Fruit fly (Drosophila melanogaster) whole organism, prepupa: ENCODE results near the gene Ipp.

Experiments used
- Blimp-1 ChIP-seq: fragments of 200-800 bp; sonication (Bioruptor generic); optimal IDR thresholded peaks from 3 replicates; lab custom pipeline; 2017; ENCODE audit warnings: missing biosample characterization, missing genetic modification characterization, mild to moderate bottlenecking, moderate library complexity, missing genetic modification reagents
- CG10631 ChIP-seq: fragments of 200-800 bp; sonication (Bioruptor generic); optimal IDR thresholded peaks from 2 replicates; lab custom pipeline; 2016; ENCODE audit warnings: missing biosample characterization, missing genetic modification characterization
- CG11762 ChIP-seq: fragments of 200-800 bp; sonication (Bioruptor generic); optimal IDR thresholded peaks from 3 replicates; lab custom pipeline; 2016; ENCODE audit warnings: missing biosample characterization, missing genetic modification characterization; ENCODE audit not compliant: insufficient read depth
- CG15336 ChIP-seq: fragments of 200-800 bp; sonication (Bioruptor generic); IDR thresholded peaks from 2 replicates; pipeline ENCODE4 v1.3.6; 2022; ENCODE audit warnings: missing biosample characterization, missing genetic modification characterization
- CG1621 ChIP-seq: fragments of 200-800 bp; sonication (Bioruptor generic); optimal IDR thresholded peaks from 3 replicates; lab custom pipeline; 2018; ENCODE audit warnings: missing biosample characterization, mild to moderate bottlenecking, missing genetic modification characterization
- CG31627 ChIP-seq: fragments of 200-800 bp; sonication (Bioruptor generic); optimal IDR thresholded peaks from 3 replicates; lab custom pipeline; 2016; ENCODE audit warnings: missing biosample characterization, missing genetic modification characterization
- CG32006 ChIP-seq: fragments of 200-800 bp; sonication (Bioruptor generic); optimal IDR thresholded peaks from 3 replicates; lab custom pipeline; 2017; ENCODE audit warnings: missing biosample characterization, mild to moderate bottlenecking, missing genetic modification characterization
- CG34406 ChIP-seq: fragments of 200-800 bp; sonication (Bioruptor generic); optimal IDR thresholded peaks from 3 replicates; lab custom pipeline; 2016; ENCODE audit warnings: missing biosample characterization, missing genetic modification characterization
- CG4318 ChIP-seq: fragments of 200-800 bp; sonication (Bioruptor generic); optimal IDR thresholded peaks from 3 replicates; lab custom pipeline; 2017; ENCODE audit warnings: missing biosample characterization, mild to moderate bottlenecking, missing genetic modification characterization
- CG6163 ChIP-seq: fragments of 200-800 bp; sonication (Bioruptor generic); IDR thresholded peaks from 3 replicates; pipeline ENCODE4 v1.3.6; 2022; ENCODE audit warnings: missing biosample characterization, missing genetic modification characterization
- CG6792 ChIP-seq: fragments of 200-800 bp; sonication (Bioruptor generic); optimal IDR thresholded peaks from 3 replicates; lab custom pipeline; 2016; ENCODE audit warnings: missing biosample characterization, missing genetic modification characterization
- CG6808 ChIP-seq: fragments of 200-800 bp; sonication (Bioruptor generic); optimal IDR thresholded peaks from 3 replicates; lab custom pipeline; 2017; ENCODE audit warnings: missing biosample characterization, missing genetic modification characterization, mild to moderate bottlenecking, moderate library complexity, missing genetic modification reagents
- CG8119 ChIP-seq: fragments of 200-800 bp; sonication (Bioruptor generic); IDR thresholded peaks from 3 replicates; pipeline ENCODE4 v1.3.6; 2022; ENCODE audit warnings: missing biosample characterization, missing genetic modification characterization
- CG8632 ChIP-seq: fragments of 200-800 bp; sonication (Bioruptor generic); optimal IDR thresholded peaks from 3 replicates; lab custom pipeline; 2016; ENCODE audit warnings: missing biosample characterization, missing genetic modification characterization
- Eip78C ChIP-seq: fragments of 200-800 bp; sonication (Bioruptor generic); peaks from one replicate; lab custom pipeline; 2016; ENCODE audit warnings: missing biosample characterization, missing genetic modification characterization
- Eip93F ChIP-seq: fragments of 200-800 bp; sonication (Bioruptor generic); optimal IDR thresholded peaks from 2 replicates; lab custom pipeline; 2016; ENCODE audit warnings: missing biosample characterization, mild to moderate bottlenecking, missing genetic modification characterization
- Ets96B ChIP-seq: fragments of 200-800 bp; optimal IDR thresholded peaks from 2 replicates; lab custom pipeline; 2019; ENCODE audit warnings: missing biosample characterization, mild to moderate bottlenecking, missing genetic modification characterization, moderate library complexity
- Hr38 ChIP-seq: sonication (Bioruptor generic); optimal IDR thresholded peaks from 2 replicates; lab custom pipeline; 2016; ENCODE audit warnings: missing biosample characterization, missing genetic modification characterization
- Hr39 ChIP-seq: fragments of 200-800 bp; sonication (Bioruptor generic); optimal IDR thresholded peaks from 2 replicates; lab custom pipeline; 2016; ENCODE audit warnings: missing biosample characterization, missing genetic modification characterization
- Lpt ChIP-seq: fragments of 200-800 bp; sonication (Bioruptor generic); optimal IDR thresholded peaks from 3 replicates; lab custom pipeline; 2016; ENCODE audit warnings: missing biosample characterization, missing genetic modification characterization
- Met ChIP-seq: fragments of 200-800 bp; sonication (Bioruptor generic); optimal IDR thresholded peaks from 3 replicates; lab custom pipeline; 2016; ENCODE audit warnings: missing biosample characterization, missing genetic modification characterization
- Sox102F ChIP-seq: fragments of 200-800 bp; sonication (Bioruptor generic); optimal IDR thresholded peaks from 2 replicates; lab custom pipeline; 2016; ENCODE audit warnings: missing biosample characterization, mild to moderate bottlenecking, missing genetic modification characterization
- Sox15 ChIP-seq: fragments of 200-800 bp; sonication (Bioruptor generic); optimal IDR thresholded peaks from 3 replicates; lab custom pipeline; 2016; ENCODE audit warnings: missing biosample characterization, missing genetic modification characterization
- achi ChIP-seq: fragments of 200-800 bp; sonication (Bioruptor generic); optimal IDR thresholded peaks from 3 replicates; lab custom pipeline; 2016; ENCODE audit warnings: missing biosample characterization, missing genetic modification characterization
- acj6 ChIP-seq: fragments of 200-800 bp; sonication (Bioruptor generic); optimal IDR thresholded peaks from 3 replicates; lab custom pipeline; 2016; ENCODE audit warnings: missing biosample characterization, missing genetic modification characterization
- cyc ChIP-seq: fragments of 200-800 bp; sonication (Bioruptor generic); optimal IDR thresholded peaks from 3 replicates; lab custom pipeline; 2016; ENCODE audit warnings: missing biosample characterization, missing genetic modification characterization
- dsx ChIP-seq: fragments of 200-800 bp; optimal IDR thresholded peaks from 3 replicates; lab custom pipeline; 2019; ENCODE audit warnings: missing biosample characterization, mild to moderate bottlenecking, missing genetic modification characterization, moderate library complexity; ENCODE audit not compliant: poor library complexity, severe bottlenecking
- eg ChIP-seq: fragments of 200-800 bp; sonication (Bioruptor generic); IDR thresholded peaks from 3 replicates; pipeline ENCODE4 v1.3.6; 2022; ENCODE audit warnings: missing biosample characterization, missing genetic modification characterization
- esn ChIP-seq: fragments of 200-800 bp; sonication (Bioruptor generic); optimal IDR thresholded peaks from 2 replicates; lab custom pipeline; 2016; ENCODE audit warnings: missing biosample characterization, mild to moderate bottlenecking, missing genetic modification characterization, moderate library complexity
- fd59A ChIP-seq: fragments of 200-800 bp; sonication (Bioruptor generic); optimal IDR thresholded peaks from 2 replicates; lab custom pipeline; 2017; ENCODE audit warnings: missing biosample characterization, mild to moderate bottlenecking, missing genetic modification characterization, missing genetic modification reagents
- lz ChIP-seq: fragments of 200-800 bp; sonication (Bioruptor generic); optimal IDR thresholded peaks from 3 replicates; lab custom pipeline; 2016; ENCODE audit warnings: missing biosample characterization, missing genetic modification characterization
- svp ChIP-seq: fragments of 200-800 bp; sonication (Bioruptor generic); peaks from one replicate; lab custom pipeline; 2016; ENCODE audit warnings: missing biosample characterization, missing genetic modification characterization
- topi ChIP-seq: fragments of 200-800 bp; sonication (Bioruptor generic); optimal IDR thresholded peaks from 3 replicates; lab custom pipeline; 2016; ENCODE audit warnings: missing biosample characterization, missing genetic modification characterization

Gene Ipp

DNA sequence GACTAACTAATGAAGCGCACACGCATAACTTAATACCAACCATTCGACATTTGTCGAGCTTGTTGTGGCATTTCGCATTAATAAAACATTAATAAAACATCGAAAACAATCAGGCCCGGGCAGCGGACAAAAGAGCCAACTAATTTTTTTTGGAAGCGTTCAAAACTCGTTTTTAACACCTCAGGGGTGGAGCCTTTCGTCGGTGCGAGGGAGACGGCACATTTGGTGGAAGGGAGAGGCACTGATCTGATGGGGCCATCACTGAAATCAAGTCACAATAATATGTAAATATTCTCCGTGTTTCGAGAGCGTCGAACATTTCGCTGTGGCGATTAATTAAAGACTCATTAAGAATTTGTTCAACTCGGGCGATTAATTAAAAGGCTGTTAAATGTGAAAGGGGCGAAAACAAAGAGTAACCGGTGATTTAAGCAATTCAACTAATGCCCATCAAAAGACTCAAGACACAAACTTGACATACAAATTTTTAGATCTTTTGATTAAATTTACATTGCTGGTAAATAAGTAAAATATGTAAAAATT, 1.7 kb upstream of the Ipp start:
- no peak for TF ChIP-seq Sox102F (GFP tag; lab: Kevin White, UChicago)
- TF ChIP-seq Eip78C (GFP tag; lab: Kevin White, UChicago), result no peak
- no peak for TF ChIP-seq fd59A (GFP tag; lab: Kevin White, UChicago)
- no peak for TF ChIP-seq CG31627 (GFP tag; lab: Kevin White, UChicago)
- no peak for TF ChIP-seq dsx (GFP tag; lab: Kevin White, UChicago)
- TF ChIP-seq CG6792, result no peak
- TF ChIP-seq, all 60 proteins: peak for 0

DNA sequence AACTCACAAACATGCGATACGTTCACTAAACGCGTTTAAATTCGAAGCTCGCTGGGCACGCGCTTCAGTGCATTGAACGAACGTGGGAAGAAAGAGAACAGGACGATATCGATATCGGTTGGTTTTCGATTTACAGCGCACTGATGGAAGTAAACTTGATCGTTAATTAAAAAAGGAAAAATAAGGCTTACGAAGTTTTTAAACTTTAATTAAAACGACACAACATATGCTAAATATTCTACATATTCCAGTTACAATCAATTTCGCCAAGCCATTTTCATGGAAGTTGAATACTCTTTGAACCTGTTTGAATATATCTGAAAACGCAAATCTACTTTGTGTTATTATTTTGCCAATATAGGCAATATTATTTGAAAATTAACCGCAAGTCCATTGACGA, 5.5 kb downstream of the Ipp start, which contains the start of gene Kots:
Kots (minus strand) TSS at position 101 of the 400 bp plus-strand sequence.
- TF ChIP-seq CG1621 (tag; lab: Kevin White, UChicago), result no peak
- no peak for TF ChIP-seq CG31627 (GFP tag; lab: Kevin White, UChicago)
- TF ChIP-seq CG11762 (GFP tag; lab: Kevin White, UChicago), result no peak
- no peak for TF ChIP-seq dsx (GFP tag; lab: Kevin White, UChicago)
- no peak for TF ChIP-seq topi (GFP tag; lab: Kevin White, UChicago)
- TF ChIP-seq CG6792, result no peak

DNA sequence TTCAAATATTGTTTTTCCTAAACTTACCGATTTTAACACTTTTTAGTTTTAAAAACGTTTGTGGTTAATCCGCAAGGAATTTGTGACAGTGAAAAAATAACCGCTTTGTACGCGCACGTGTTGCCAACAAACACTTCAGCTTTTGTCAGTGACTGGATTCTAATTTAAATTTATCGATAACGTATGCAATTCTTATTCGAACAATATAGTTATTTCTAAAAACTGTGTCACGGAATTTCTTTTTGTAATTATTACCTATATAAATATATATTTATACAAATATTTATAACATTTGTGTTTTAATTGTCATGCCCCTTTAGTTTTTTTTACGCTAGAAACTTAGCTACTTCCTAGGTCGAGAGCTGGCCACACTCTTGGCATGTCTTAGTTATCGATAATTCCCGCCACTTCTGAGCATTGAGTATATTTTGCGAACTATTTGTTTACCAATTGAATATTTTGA, 6.0 kb downstream of the Ipp start, which contains the start of gene Orc2:
Orc2 (plus strand) TSS at position 373 of the 463 bp plus-strand sequence.
- TF ChIP-seq esn, result peak; percentile 13
- no peak for TF ChIP-seq Hr39
- no peak for TF ChIP-seq Blimp-1 (GFP tag; lab: Kevin White, UChicago)
- no peak for TF ChIP-seq Sox15 (GFP tag; lab: Kevin White, UChicago)
- TF ChIP-seq Eip78C (GFP tag; lab: Kevin White, UChicago), result peak; percentile 55
- TF ChIP-seq Met (GFP tag; lab: Kevin White, UChicago), result no peak

DNA sequence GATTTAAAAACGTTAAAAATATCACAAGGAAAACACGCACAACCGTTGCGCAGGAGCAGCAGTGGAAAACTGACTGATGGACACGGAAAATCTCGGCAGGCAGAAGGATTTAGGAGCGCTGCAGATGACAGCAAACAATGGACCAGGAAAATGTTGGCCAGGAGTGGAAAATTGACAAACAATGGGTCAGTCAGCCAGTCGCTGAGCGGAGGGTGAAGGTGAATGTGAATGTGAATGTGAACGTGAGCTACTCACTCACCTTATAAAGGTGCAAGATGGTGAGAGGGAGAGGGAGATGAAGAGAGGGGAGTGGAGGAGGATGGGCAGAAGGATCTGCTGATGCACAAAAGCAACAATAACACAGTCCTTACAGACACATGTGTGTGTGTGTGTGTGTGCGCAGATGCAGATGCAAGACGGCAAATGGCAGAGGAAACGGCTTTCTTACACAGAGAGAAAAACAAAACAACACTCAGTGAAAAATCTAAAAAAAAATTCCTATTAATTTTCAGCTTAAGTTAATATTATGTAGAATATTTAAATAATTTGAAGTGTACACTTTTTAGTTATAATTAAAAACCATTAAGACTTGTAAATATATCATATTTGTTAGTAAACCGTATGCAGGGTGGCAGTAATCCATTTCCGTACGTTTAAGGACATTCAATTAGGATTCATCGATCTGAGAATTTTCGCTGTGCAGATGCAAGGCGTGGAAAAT, 13.3 kb downstream of the Ipp start:
- TF ChIP-seq acj6 (GFP tag; lab: Kevin White, UChicago), result no peak
- peak; percentile 7 for TF ChIP-seq CG4318 (GFP tag; lab: Kevin White, UChicago)
- 0 out of 3 replicates have a peak, but pooled peaks have one; percentile 19 for TF ChIP-seq eg (GFP tag; lab: Robert Waterston, UW)
- TF ChIP-seq CG8632 (GFP tag; lab: Kevin White, UChicago), result peak; percentile 25
- no peak for TF ChIP-seq Eip93F (GFP tag; lab: Kevin White, UChicago)
- no peak for TF ChIP-seq CG32006 (GFP tag; lab: Kevin White, UChicago)
- TF ChIP-seq CG10631 (GFP tag; lab: Kevin White, UChicago), result peak; percentile 12
- no peak for TF ChIP-seq CG34406 (GFP tag; lab: Kevin White, UChicago)
- 0 out of 2 replicates have a peak, but pooled peaks have one; percentile 29 for TF ChIP-seq CG15336
- peak; percentile 4 for TF ChIP-seq esn
- peak; percentile 17 for TF ChIP-seq achi (GFP tag; lab: Kevin White, UChicago)
- TF ChIP-seq Eip78C (GFP tag; lab: Kevin White, UChicago), result peak; percentile 64
- TF ChIP-seq CG8119 (GFP tag; lab: Robert Waterston, UW), result 0 out of 3 replicates have a peak, but pooled peaks have one; percentile 31

DNA sequence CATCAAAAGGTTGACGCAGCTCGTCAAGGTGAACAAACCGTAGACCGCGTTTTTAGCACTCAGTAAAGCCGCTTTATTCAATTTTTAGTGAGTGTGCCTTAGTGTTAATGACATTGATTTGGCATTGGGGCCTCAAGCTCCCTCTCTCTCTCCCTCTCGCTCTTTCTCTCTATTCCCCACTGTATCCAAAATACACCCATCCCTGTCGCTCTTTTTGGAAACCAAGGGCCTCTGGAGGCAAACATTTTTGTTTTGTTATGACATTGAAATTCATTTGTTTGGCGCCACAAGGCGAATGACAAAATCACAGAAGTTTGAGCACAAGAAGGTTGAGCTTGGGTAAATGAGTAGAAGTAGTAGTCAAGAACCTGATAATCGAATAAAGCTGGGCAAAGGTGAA, 14.1 kb downstream of the Ipp start:
- no peak for TF ChIP-seq svp
- TF ChIP-seq Sox102F (GFP tag; lab: Kevin White, UChicago), result no peak
- no peak for TF ChIP-seq Sox15 (GFP tag; lab: Kevin White, UChicago)
- no peak for TF ChIP-seq CG6792
- no peak for TF ChIP-seq Met (GFP tag; lab: Kevin White, UChicago)
- no peak for TF ChIP-seq CG6808
- TF ChIP-seq Ets96B, result no peak
- TF ChIP-seq cyc (GFP tag; lab: Kevin White, UChicago), result no peak
- TF ChIP-seq CG4318 (GFP tag; lab: Kevin White, UChicago), result no peak
- TF ChIP-seq CG6163 (GFP tag; lab: Robert Waterston, UW), result no peak
- no peak for TF ChIP-seq Hr38
- TF ChIP-seq lz (GFP tag; lab: Kevin White, UChicago), result no peak
- no peak for TF ChIP-seq Lpt
